Fruit fly (Drosophila melanogaster): ENCODE data around the gene CG33500.

DNA sequence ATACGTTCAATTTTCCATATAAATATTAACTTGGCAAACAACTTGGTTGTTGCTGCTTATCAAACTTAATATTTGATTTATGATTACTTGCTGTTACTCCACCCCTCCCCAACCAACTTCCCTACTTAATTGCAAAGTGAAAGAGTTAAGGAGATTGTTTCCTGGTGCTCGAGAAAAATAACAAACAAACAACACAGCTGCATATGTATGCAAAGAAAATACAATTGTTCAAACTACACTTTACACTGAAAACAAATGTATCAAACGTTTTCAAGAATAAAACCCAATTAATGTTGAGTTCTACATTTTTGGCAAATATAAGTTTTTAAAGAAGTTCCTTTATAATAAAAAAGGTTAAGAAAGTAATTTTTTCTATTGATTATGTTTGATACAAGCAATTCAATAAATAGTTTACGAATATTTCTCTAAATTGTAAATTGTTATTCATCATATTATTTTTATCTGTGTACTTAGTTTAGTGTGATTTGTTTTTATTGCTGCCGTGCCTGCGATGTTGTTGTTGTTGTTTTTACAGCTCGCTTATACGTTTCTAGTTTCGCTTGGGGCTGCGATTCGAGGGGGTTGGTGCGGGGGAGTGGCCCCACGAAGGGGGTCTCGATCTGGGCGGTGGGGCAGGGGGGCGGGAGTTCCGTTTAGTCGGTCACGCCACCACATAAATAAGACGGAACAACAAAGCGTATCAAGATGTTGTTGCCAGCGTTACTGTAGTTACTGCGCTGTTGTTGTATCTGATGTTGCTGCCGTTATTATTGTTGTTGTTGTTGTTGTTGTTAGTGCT lies 47.4 kb downstream of the CG33500 start:
- TF ChIP-seq kay (GFP tag; optimal IDR thresholded peaks at IDR 0.05) (peak; percentile 12), CG15696 (tag; optimal IDR thresholded peaks at IDR 0.05) (peak; percentile 65), h (optimal IDR thresholded peaks at IDR 0.05) (no peak), eyg (GFP tag; optimal IDR thresholded peaks at IDR 0.05) (no peak)

Measured in whole organism, embryonic.